Worm (Caenorhabditis elegans) whole organism, early embryonic: ENCODE results near the gene lem-4.

ENCODE experiments used
- B0310.2 ChIP-seq: sonication (generic microtip); optimal IDR thresholded peaks from 2 replicates; lab custom pipeline; 2016; ENCODE audit warnings: mild to moderate bottlenecking, missing genetic modification characterization, missing compliant biosample characterization
- ama-1 ChIP-seq: fragments of 150-350 bp; optimal IDR thresholded peaks from 2 replicates; lab custom pipeline; 2014
- ceh-36 ChIP-seq: sonication (generic microtip); optimal IDR thresholded peaks from 2 replicates; lab custom pipeline; 2016; ENCODE audit warnings: missing genetic modification characterization, inconsistent platforms, missing compliant biosample characterization
- flt-1 ChIP-seq: fragments of 200-800 bp; sonication (Bioruptor generic); IDR thresholded peaks from 2 replicates; pipeline ENCODE4 v1.3.6; 2022; ENCODE audit warnings: missing genetic modification characterization, missing compliant biosample characterization
- hnd-1 ChIP-seq: sonication (generic microtip); optimal IDR thresholded peaks from 2 replicates; lab custom pipeline; 2016; ENCODE audit warnings: missing genetic modification characterization, missing compliant biosample characterization
- pes-1 ChIP-seq: fragments of 200-800 bp; sonication (Bioruptor generic); IDR thresholded peaks from 2 replicates; pipeline ENCODE4 v1.3.6; 2022; ENCODE audit warnings: missing genetic modification reagents, missing genetic modification characterization, missing compliant biosample characterization
- scrt-1 ChIP-seq: fragments of 200-800 bp; sonication (Bioruptor generic); IDR thresholded peaks from 2 replicates; pipeline ENCODE4 v1.3.6; 2022; ENCODE audit warnings: missing genetic modification characterization, missing compliant biosample characterization

- TF ChIP-seq scrt-1 (GFP tag; lab: Robert Waterston, UW) (no peak), hnd-1 (tag; lab: Kevin White, UChicago) (no peak), ama-1 (no peak), pes-1 (GFP tag; lab: Robert Waterston, UW) (no peak), ceh-36 (tag; lab: Kevin White, UChicago) (no peak), flt-1 (GFP tag; lab: Robert Waterston, UW) (no peak), B0310.2 (tag; lab: Kevin White, UChicago) (no peak)
Observed at ce11 chrIV:807027-807516, 47.5 kb downstream of the lem-4 start, which contains the start of gene Y55F3BL.6.
